Worm (Caenorhabditis elegans) whole organism, L4 larva: ENCODE results near the gene xbx-5.
A peak's percentile ranks its signal among the peaks of the same experiment; 100 is the strongest.

ENCODE experiments used
- D1046.2 ChIP-seq: fragments of 200-800 bp; sonication (Bioruptor generic); IDR thresholded peaks from 2 replicates; pipeline ENCODE4 v1.3.6; 2022; ENCODE audit warnings: missing genetic modification characterization, missing compliant biosample characterization
- F10B5.3 ChIP-seq: sonication (generic microtip); optimal IDR thresholded peaks from 2 replicates; lab custom pipeline; 2016; ENCODE audit warnings: mild to moderate bottlenecking, missing genetic modification characterization, missing compliant biosample characterization
- F26F4.8 ChIP-seq: fragments of 200-800 bp; sonication (Bioruptor generic); conservative IDR thresholded peaks from 2 replicates; pipeline ENCODE4 v1.3.6; 2022; ENCODE audit warnings: missing genetic modification characterization, missing compliant biosample characterization
- F49E8.2 ChIP-seq: sonication (generic microtip); optimal IDR thresholded peaks from 2 replicates; lab custom pipeline; 2016; ENCODE audit warnings: missing compliant biosample characterization, mild to moderate bottlenecking, missing genetic modification characterization, borderline replicate concordance
- R02D3.7 ChIP-seq: fragments of 150-350 bp; sonication (generic microtip); optimal IDR thresholded peaks from 3 replicates; lab custom pipeline; 2014; ENCODE audit warnings: missing biosample characterization, missing genetic modification characterization
- T20F7.1 ChIP-seq: fragments of 200-800 bp; sonication (Bioruptor generic); optimal IDR thresholded peaks from 2 replicates; lab custom pipeline; 2018; ENCODE audit warnings: mild to moderate bottlenecking, missing genetic modification characterization, missing compliant biosample characterization
- T26A8.4 ChIP-seq: fragments of 200-800 bp; sonication (Bioruptor generic); IDR thresholded peaks from 2 replicates; pipeline ENCODE4 v1.3.6; 2022; ENCODE audit warnings: missing genetic modification characterization, missing compliant biosample characterization
- Y48G9A.11 ChIP-seq: fragments of 200-800 bp; sonication (Bioruptor generic); IDR thresholded peaks from 2 replicates; pipeline ENCODE4 v1.3.6; 2022; ENCODE audit warnings: missing genetic modification reagents, missing genetic modification characterization, missing compliant biosample characterization
- aha-1 ChIP-seq: fragments of 150-350 bp; peaks from one replicate; lab custom pipeline; 2014; ENCODE audit warnings: missing biosample characterization, missing genetic modification characterization
- arid-1 ChIP-seq: fragments of 200-800 bp; sonication (Bioruptor generic); conservative IDR thresholded peaks from 2 replicates; pipeline ENCODE4 v1.3.6; 2022; ENCODE audit warnings: missing genetic modification reagents, missing genetic modification characterization, missing compliant biosample characterization
- ceh-32 ChIP-seq: sonication (generic microtip); optimal IDR thresholded peaks from 2 replicates; lab custom pipeline; 2016; ENCODE audit warnings: mild to moderate bottlenecking, missing genetic modification characterization, missing compliant biosample characterization; ENCODE audit not compliant: poor library complexity
- ceh-62 ChIP-seq: sonication (generic microtip); optimal IDR thresholded peaks from 2 replicates; lab custom pipeline; 2017; ENCODE audit warnings: missing biosample characterization, missing genetic modification characterization
- ceh-82 ChIP-seq: sonication (generic microtip); optimal IDR thresholded peaks from 2 replicates; lab custom pipeline; 2017; ENCODE audit warnings: missing biosample characterization, missing genetic modification characterization
- ces-1 ChIP-seq: fragments of 150-350 bp; sonication (generic microtip); optimal IDR thresholded peaks from 4 replicates; lab custom pipeline; 2014; ENCODE audit warnings: missing biosample characterization, missing genetic modification reagents, missing genetic modification characterization
- cey-2 ChIP-seq: sonication (generic microtip); optimal IDR thresholded peaks from 3 replicates; lab custom pipeline; 2017; ENCODE audit warnings: missing genetic modification characterization, mild to moderate bottlenecking, missing compliant biosample characterization, antibody characterized with exemption, borderline replicate concordance; ENCODE audit not compliant: insufficient read depth
- daf-16 ChIP-seq, 3 experiments: sonication (generic microtip); optimal IDR thresholded peaks; 2 replicates each; lab custom pipeline; 2016 to 2017; ENCODE audit warnings: missing genetic modification characterization in 3 of 3, missing genetic modification reagents in 3 of 3, mild to moderate bottlenecking in 2 of 3, missing compliant biosample characterization in 2 of 3, missing biosample characterization in 1 of 3, moderate library complexity in 1 of 3
- daf-19 ChIP-seq: fragments of 200-800 bp; sonication (Bioruptor generic); conservative IDR thresholded peaks from 2 replicates; pipeline ENCODE4 v1.3.6; 2022; ENCODE audit warnings: missing genetic modification characterization, missing compliant biosample characterization
- dmd-6 ChIP-seq: fragments of 200-800 bp; sonication (Bioruptor generic); IDR thresholded peaks from 2 replicates; pipeline ENCODE4 v1.3.6; 2022; ENCODE audit warnings: missing genetic modification reagents, missing genetic modification characterization, missing compliant biosample characterization
- duxl-1 ChIP-seq: sonication (generic microtip); optimal IDR thresholded peaks from 2 replicates; lab custom pipeline; 2016; ENCODE audit warnings: mild to moderate bottlenecking, missing genetic modification characterization, moderate library complexity, missing compliant biosample characterization; ENCODE audit not compliant: poor library complexity
- egl-43 ChIP-seq: fragments of 200-800 bp; sonication (Bioruptor generic); IDR thresholded peaks from 2 replicates; pipeline ENCODE4 v1.3.6; 2022; ENCODE audit warnings: missing genetic modification reagents, missing genetic modification characterization, missing compliant biosample characterization
- fkh-10 ChIP-seq: fragments of 150-350 bp; optimal IDR thresholded peaks from 2 replicates; lab custom pipeline; 2014; ENCODE audit warnings: missing biosample characterization, missing genetic modification reagents, missing genetic modification characterization
- hlh-30 ChIP-seq: sonication (generic microtip); optimal IDR thresholded peaks from 2 replicates; lab custom pipeline; 2017; ENCODE audit warnings: antibody characterized with exemption, mild to moderate bottlenecking, missing genetic modification characterization, missing compliant biosample characterization; ENCODE audit not compliant: insufficient read depth
- hmg-1.1 ChIP-seq: fragments of 200-800 bp; sonication (Bioruptor generic); IDR thresholded peaks from 2 replicates; pipeline ENCODE4 v1.3.6; 2022; ENCODE audit warnings: missing genetic modification reagents, missing genetic modification characterization, missing compliant biosample characterization
- lin-13 ChIP-seq: fragments of 150-350 bp; optimal IDR thresholded peaks from 2 replicates; lab custom pipeline; 2014; ENCODE audit warnings: missing biosample characterization, missing genetic modification reagents, missing genetic modification characterization
- lin-15B ChIP-seq: fragments of 150-350 bp; sonication (generic microtip); optimal IDR thresholded peaks from 3 replicates; lab custom pipeline; 2014; ENCODE audit warnings: missing biosample characterization, missing genetic modification characterization
- lsy-2 ChIP-seq, 2 experiments: fragments of 150-350 bp in 1 of 2; sonication (generic microtip) in 1 of 2; optimal IDR thresholded peaks; 2 replicates each; lab custom pipeline; 2014 to 2017; ENCODE audit warnings: missing biosample characterization in 2 of 2, missing genetic modification characterization in 2 of 2
- madf-9 ChIP-seq: fragments of 200-800 bp; sonication (Bioruptor generic); conservative IDR thresholded peaks from 2 replicates; pipeline ENCODE4 v1.3.6; 2022; ENCODE audit warnings: missing genetic modification reagents, missing genetic modification characterization, missing compliant biosample characterization
- mdt-29 ChIP-seq: fragments of 200-800 bp; sonication (Bioruptor generic); IDR thresholded peaks from 2 replicates; pipeline ENCODE4 v1.3.6; 2022; ENCODE audit warnings: missing genetic modification reagents, missing genetic modification characterization, missing compliant biosample characterization
- mes-2 ChIP-seq: sonication (generic microtip); optimal IDR thresholded peaks from 2 replicates; lab custom pipeline; 2016; ENCODE audit warnings: missing genotype, mild to moderate bottlenecking, missing genetic modification characterization, missing compliant biosample characterization; ENCODE audit not compliant: poor library complexity, severe bottlenecking
- mxl-3 ChIP-seq: fragments of 200-800 bp; sonication (Bioruptor generic); optimal IDR thresholded peaks from 2 replicates; lab custom pipeline; 2018; ENCODE audit warnings: mild to moderate bottlenecking, missing genetic modification characterization, missing compliant biosample characterization
- nhr-10 ChIP-seq: fragments of 150-350 bp; optimal IDR thresholded peaks from 2 replicates; lab custom pipeline; 2014; ENCODE audit warnings: missing biosample characterization, missing genetic modification characterization
- nhr-102 ChIP-seq: sonication (generic microtip); optimal IDR thresholded peaks from 2 replicates; lab custom pipeline; 2016; ENCODE audit warnings: mild to moderate bottlenecking, missing genetic modification characterization, moderate library complexity, missing compliant biosample characterization
- nhr-11 ChIP-seq: fragments of 150-350 bp; optimal IDR thresholded peaks from 2 replicates; lab custom pipeline; 2014; ENCODE audit warnings: missing biosample characterization, missing genetic modification characterization
- nhr-111 ChIP-seq: fragments of 200-800 bp; sonication (Bioruptor generic); optimal IDR thresholded peaks from 2 replicates; lab custom pipeline; 2018; ENCODE audit warnings: mild to moderate bottlenecking, missing genetic modification characterization, missing compliant biosample characterization
- nhr-28 ChIP-seq: fragments of 150-350 bp; optimal IDR thresholded peaks from 2 replicates; lab custom pipeline; 2014; ENCODE audit warnings: missing biosample characterization, missing genetic modification characterization
- nhr-6 ChIP-seq: fragments of 150-350 bp; optimal IDR thresholded peaks from 2 replicates; lab custom pipeline; 2014; ENCODE audit warnings: missing biosample characterization, missing genetic modification characterization
- nhr-76 ChIP-seq: fragments of 150-350 bp; optimal IDR thresholded peaks from 2 replicates; lab custom pipeline; 2014; ENCODE audit warnings: missing biosample characterization, missing genetic modification characterization
- nhr-77 ChIP-seq: fragments of 150-350 bp; optimal IDR thresholded peaks from 2 replicates; lab custom pipeline; 2014; ENCODE audit warnings: missing biosample characterization, missing genetic modification characterization
- pha-4 ChIP-seq, 2 experiments: fragments of 150-350 bp in 1 of 2; fragments of 200-800 bp in 1 of 2; sonication (Bioruptor generic) in 1 of 2; IDR thresholded peaks in 1 of 2; optimal IDR thresholded peaks in 1 of 2; 2 replicates each; pipeline versions ENCODE4 v1.3.6 to Lab custom; 2014 to 2022; ENCODE audit warnings: missing genetic modification characterization in 2 of 2, missing genetic modification reagents in 2 of 2, missing biosample characterization in 1 of 2, missing compliant biosample characterization in 1 of 2
- php-3 ChIP-seq: fragments of 200-800 bp; sonication (Bioruptor generic); IDR thresholded peaks from 2 replicates; pipeline ENCODE4 v1.3.6; 2022; ENCODE audit warnings: missing genetic modification reagents, missing genetic modification characterization, missing compliant biosample characterization
- pqm-1 ChIP-seq: sonication (generic microtip); optimal IDR thresholded peaks from 2 replicates; lab custom pipeline; 2017; ENCODE audit warnings: missing biosample characterization, missing genetic modification characterization
- rbr-2 ChIP-seq: sonication (generic microtip); optimal IDR thresholded peaks from 2 replicates; lab custom pipeline; 2016; ENCODE audit warnings: missing genotype, missing genetic modification characterization, missing compliant biosample characterization
- sdz-12 ChIP-seq: fragments of 200-800 bp; sonication (Bioruptor generic); optimal IDR thresholded peaks from 2 replicates; lab custom pipeline; 2018; ENCODE audit warnings: mild to moderate bottlenecking, missing genetic modification characterization, missing compliant biosample characterization
- skn-1 ChIP-seq: fragments of 150-350 bp; optimal IDR thresholded peaks from 2 replicates; lab custom pipeline; 2014; ENCODE audit warnings: missing biosample characterization, missing genetic modification characterization
- snpc-1.2 ChIP-seq: fragments of 200-800 bp; sonication (Bioruptor generic); IDR thresholded peaks from 2 replicates; pipeline ENCODE4 v1.3.6; 2022; ENCODE audit warnings: missing genetic modification reagents, missing genetic modification characterization, missing compliant biosample characterization
- snpc-4 ChIP-seq: fragments of 150-350 bp; optimal IDR thresholded peaks from 2 replicates; lab custom pipeline; 2014; ENCODE audit warnings: missing biosample characterization, missing genetic modification characterization
- spr-3 ChIP-seq: fragments of 200-800 bp; sonication (Bioruptor generic); optimal IDR thresholded peaks from 2 replicates; lab custom pipeline; 2018; ENCODE audit warnings: mild to moderate bottlenecking, missing genetic modification characterization, missing compliant biosample characterization
- unc-130 ChIP-seq: sonication (generic microtip); optimal IDR thresholded peaks from 2 replicates; lab custom pipeline; 2016; ENCODE audit warnings: missing genetic modification reagents, missing genetic modification characterization, missing compliant biosample characterization
- unc-39 ChIP-seq: sonication (generic microtip); optimal IDR thresholded peaks from 2 replicates; lab custom pipeline; 2017; ENCODE audit warnings: missing biosample characterization, missing genetic modification characterization
- zfp-2 ChIP-seq: sonication (generic microtip); optimal IDR thresholded peaks from 2 replicates; lab custom pipeline; 2016; ENCODE audit warnings: mild to moderate bottlenecking, missing genetic modification characterization, missing compliant biosample characterization

Gene xbx-5

DNA sequence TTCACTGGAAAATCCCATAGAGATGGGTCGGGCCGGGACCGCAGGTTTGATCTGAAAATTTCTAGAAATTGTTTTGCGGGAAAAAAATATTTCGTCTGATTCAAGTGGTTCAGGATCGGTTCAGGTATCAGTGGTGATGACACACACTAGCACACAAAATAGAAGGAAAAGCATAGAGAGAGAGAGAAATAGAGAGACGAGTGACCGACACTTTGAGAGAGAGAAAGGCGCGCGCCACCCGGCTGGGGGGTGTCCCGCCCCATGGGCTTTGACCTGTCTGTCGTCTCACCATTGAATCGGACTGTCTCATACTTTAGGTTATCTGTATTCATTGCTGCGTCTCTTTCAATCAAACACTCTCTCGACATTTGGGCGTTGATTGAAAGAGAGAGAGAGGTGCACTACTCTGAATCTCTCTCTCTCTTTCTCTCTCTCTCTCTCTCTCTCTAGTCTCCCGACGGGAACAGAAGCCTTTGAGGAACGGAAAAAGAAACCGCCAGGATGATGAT, 17.8 kb downstream of the xbx-5 start, which contains the start of gene acy-3:
Gene acy-3, minus strand, starts transcription at position 51 of the 509 bp plus-strand sequence.
- TF ChIP-seq nhr-11 (tag; lab: Kevin White, UChicago) (peak; percentile 56), nhr-76 (no peak), spr-3 (GFP tag; lab: Kevin White, UChicago) (no peak), fkh-10 (GFP tag; lab: Kevin White, UChicago) (no peak), Y48G9A.11 (GFP tag; lab: Robert Waterston, UW) (no peak), ces-1 (no peak), nhr-10 (tag; lab: Kevin White, UChicago) (no peak), nhr-111 (GFP tag; lab: Kevin White, UChicago) (no peak), nhr-6 (tag; lab: Kevin White, UChicago) (no peak), T26A8.4 (peak; percentile 72; the same call in 1 of the 2 replicates), snpc-4 (no peak), nhr-77 (tag; lab: Kevin White, UChicago) (peak; percentile 23), skn-1 (tag; lab: Kevin White, UChicago) (no peak), hlh-30 (peak; percentile 73), duxl-1 (peak; percentile 66), F49E8.2 (tag; lab: Kevin White, UChicago) (no peak), dmd-6 (GFP tag; lab: Robert Waterston, UW) (peak; percentile 28; the same call in 1 of the 2 replicates), unc-39 (no peak), unc-130 (GFP tag; lab: Kevin White, UChicago) (no peak), lin-13 (GFP tag; lab: Kevin White, UChicago) (peak; percentile 0), php-3 (GFP tag; lab: Robert Waterston, UW) (no peak), daf-19 (GFP tag; lab: Robert Waterston, UW) (no peak), lin-15B (tag; lab: Kevin White, UChicago) (no peak), pqm-1 (tag; lab: Kevin White, UChicago) (peak; percentile 11), nhr-28 (peak; percentile 57), zfp-2 (no peak), snpc-1.2 (no peak), mxl-3 (peak; percentile 75), hmg-1.1 (GFP tag; lab: Robert Waterston, UW) (peak; percentile 69; the same call in 1 of the 2 replicates), ceh-82 (no peak), aha-1 (tag; lab: Kevin White, UChicago) (peak; percentile 17), T20F7.1 (GFP tag; lab: Kevin White, UChicago) (no peak), nhr-102 (peak; percentile 29), F10B5.3 (tag; lab: Kevin White, UChicago) (no peak), pha-4 (GFP tag; IDR thresholded peaks at IDR 0.05; lab: Robert Waterston, UW) (no peak), pha-4 (tag; optimal IDR thresholded peaks at IDR 0.05; lab: Kevin White, UChicago) (no peak), ceh-62 (tag; lab: Kevin White, UChicago) (no peak), mes-2 (tag; lab: Kevin White, UChicago) (peak; percentile 50), arid-1 (GFP tag; lab: Robert Waterston, UW) (0 out of 2 replicates have a peak, but pooled peaks have one; percentile 44), cey-2 (tag; lab: Kevin White, UChicago) (no peak), R02D3.7 (tag; lab: Kevin White, UChicago) (no peak), rbr-2 (peak; percentile 46), D1046.2 (GFP tag; lab: Robert Waterston, UW) (no peak), sdz-12 (no peak), lsy-2 (tag; optimal IDR thresholded peaks at IDR 0.05; lab: Kevin White, UChicago) (peak; percentile 17 to 45), daf-16 (GFP tag; optimal IDR thresholded peaks at IDR 0.05; lab: Kevin White, UChicago) (peak in 1 of 2 experiments; percentile 57), daf-16 (tag; optimal IDR thresholded peaks at IDR 0.05; lab: Kevin White, UChicago) (peak; percentile 32), F26F4.8 (GFP tag; lab: Robert Waterston, UW) (no peak), madf-9 (GFP tag; lab: Robert Waterston, UW) (no peak), egl-43 (GFP tag; lab: Robert Waterston, UW) (peak; percentile 72; the same call in 1 of the 2 replicates), mdt-29 (GFP tag; lab: Robert Waterston, UW) (no peak), ceh-32 (no peak)
